Worm (Caenorhabditis elegans): ENCODE results near the gene hrpa-1.

- TF ChIP-seq scrt-1 (GFP tag; IDR thresholded peaks at IDR 0.05): no peak
- TF ChIP-seq ama-1 (optimal IDR thresholded peaks at IDR 0.05): no peak
- no peak for TF ChIP-seq hmg-4 (GFP tag; optimal IDR thresholded peaks at IDR 0.05)
- no peak for TF ChIP-seq ets-7 (tag; optimal IDR thresholded peaks at IDR 0.05)
These were observed 46.6 kb downstream of the hrpa-1 start, which contains the start of gene W08E12.8 for ce11 chrIV:3291977-3292561.
